Worm (Caenorhabditis elegans): ENCODE measurements around the gene nhr-52.

DNA sequence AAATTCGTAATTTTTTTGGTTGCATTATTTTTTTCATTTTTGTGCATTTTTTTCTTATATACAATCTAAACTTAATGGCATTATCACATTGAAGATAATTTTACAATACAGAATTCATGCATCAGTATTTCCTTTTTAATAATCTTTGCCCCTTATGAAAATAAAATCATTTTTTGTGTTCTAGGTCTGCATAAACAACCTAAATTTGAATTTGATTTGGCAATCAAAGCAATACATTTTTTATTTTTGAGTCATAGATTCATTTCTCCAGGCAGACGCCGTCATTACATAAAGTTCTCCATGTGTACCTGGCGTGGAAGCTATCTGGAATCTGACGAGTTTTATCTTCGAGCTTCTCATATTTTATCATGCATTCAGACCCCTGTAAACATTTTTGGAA lies 44.6 kb downstream of the nhr-52 start, which contains the start of gene srh-140:
- TF ChIP-seq nhr-129 (tag; optimal IDR thresholded peaks at IDR 0.05) (no peak), skn-1 (tag; optimal IDR thresholded peaks at IDR 0.05) (no peak)

Measured in whole organism, L2 larva.